Worm (Caenorhabditis elegans) whole organism, early embryonic: ENCODE results near the gene sel-2.

Experiments
- B0310.2 ChIP-seq: sonication (generic microtip); optimal IDR thresholded peaks from 2 replicates; lab custom pipeline; 2016; ENCODE audit warnings: mild to moderate bottlenecking, missing genetic modification characterization, missing compliant biosample characterization
- F13C5.2 ChIP-seq: sonication (generic microtip); optimal IDR thresholded peaks from 2 replicates; lab custom pipeline; 2017; ENCODE audit warnings: mild to moderate bottlenecking, missing genetic modification characterization, inconsistent platforms, missing compliant biosample characterization
- aly-1 ChIP-seq: sonication (generic microtip); optimal IDR thresholded peaks from 2 replicates; lab custom pipeline; 2016; ENCODE audit warnings: missing genetic modification characterization, missing compliant biosample characterization
- ama-1 ChIP-seq: fragments of 150-350 bp; optimal IDR thresholded peaks from 2 replicates; lab custom pipeline; 2014
- ceh-13 ChIP-seq: fragments of 200-800 bp; sonication (Bioruptor generic); optimal IDR thresholded peaks from 2 replicates; lab custom pipeline; 2018; ENCODE audit warnings: mild to moderate bottlenecking, missing genetic modification characterization, missing compliant biosample characterization
- ceh-36 ChIP-seq: sonication (generic microtip); optimal IDR thresholded peaks from 2 replicates; lab custom pipeline; 2016; ENCODE audit warnings: missing genetic modification characterization, inconsistent platforms, missing compliant biosample characterization
- ets-7 ChIP-seq: sonication (generic microtip); optimal IDR thresholded peaks from 2 replicates; lab custom pipeline; 2016; ENCODE audit warnings: missing genotype, missing genetic modification characterization, missing compliant biosample characterization
- flt-1 ChIP-seq: fragments of 200-800 bp; sonication (Bioruptor generic); IDR thresholded peaks from 2 replicates; pipeline ENCODE4 v1.3.6; 2022; ENCODE audit warnings: missing genetic modification characterization, missing compliant biosample characterization
- hmbx-1 ChIP-seq: sonication (generic microtip); optimal IDR thresholded peaks from 2 replicates; lab custom pipeline; 2016; ENCODE audit warnings: mild to moderate bottlenecking, missing genetic modification characterization, missing compliant biosample characterization
- hmg-4 ChIP-seq: fragments of 200-800 bp; sonication (Bioruptor generic); optimal IDR thresholded peaks from 2 replicates; lab custom pipeline; 2018; ENCODE audit warnings: mild to moderate bottlenecking, missing genetic modification characterization, missing compliant biosample characterization
- hnd-1 ChIP-seq: sonication (generic microtip); optimal IDR thresholded peaks from 2 replicates; lab custom pipeline; 2016; ENCODE audit warnings: missing genetic modification characterization, missing compliant biosample characterization
- pes-1 ChIP-seq: fragments of 200-800 bp; sonication (Bioruptor generic); IDR thresholded peaks from 2 replicates; pipeline ENCODE4 v1.3.6; 2022; ENCODE audit warnings: missing genetic modification reagents, missing genetic modification characterization, missing compliant biosample characterization
- scrt-1 ChIP-seq: fragments of 200-800 bp; sonication (Bioruptor generic); IDR thresholded peaks from 2 replicates; pipeline ENCODE4 v1.3.6; 2022; ENCODE audit warnings: missing genetic modification characterization, missing compliant biosample characterization
- sea-1 ChIP-seq: fragments of 200-800 bp; sonication (Bioruptor generic); conservative IDR thresholded peaks from 2 replicates; pipeline ENCODE4 v1.3.6; 2022; ENCODE audit warnings: missing genetic modification characterization, missing compliant biosample characterization
- tbx-11 ChIP-seq: fragments of 200-800 bp; sonication (Bioruptor generic); IDR thresholded peaks from 2 replicates; pipeline ENCODE4 v1.3.6; 2022; ENCODE audit warnings: missing genetic modification characterization, missing compliant biosample characterization
- tbx-37 ChIP-seq: fragments of 200-800 bp; sonication (Bioruptor generic); conservative IDR thresholded peaks from 2 replicates; pipeline ENCODE4 v1.3.6; 2022; ENCODE audit warnings: missing genetic modification reagents, missing genetic modification characterization, missing compliant biosample characterization
- tra-4 ChIP-seq: sonication (generic microtip); optimal IDR thresholded peaks from 2 replicates; lab custom pipeline; 2017; ENCODE audit warnings: missing genetic modification characterization, missing compliant biosample characterization

The sel-2 gene

ce11 chrIII:4600139-4600762 lies 11.9 kb downstream of the sel-2 start, which contains the start of gene mab-21:
mab-21 (plus strand) TSS chrIII:4600753.
- TF ChIP-seq pes-1 (GFP tag; lab: Robert Waterston, UW) (no peak), ama-1 (no peak), hmg-4 (GFP tag; lab: Kevin White, UChicago) (no peak), sea-1 (no peak), hnd-1 (no peak), F13C5.2 (no peak), flt-1 (no peak), ceh-36 (no peak), tra-4 (tag; lab: Kevin White, UChicago) (no peak), ets-7 (no peak), B0310.2 (no peak), ceh-13 (GFP tag; lab: Kevin White, UChicago) (no peak), scrt-1 (GFP tag; lab: Robert Waterston, UW) (no peak), hmbx-1 (no peak), tbx-37 (no peak), aly-1 (no peak), tbx-11 (no peak)

DNA sequence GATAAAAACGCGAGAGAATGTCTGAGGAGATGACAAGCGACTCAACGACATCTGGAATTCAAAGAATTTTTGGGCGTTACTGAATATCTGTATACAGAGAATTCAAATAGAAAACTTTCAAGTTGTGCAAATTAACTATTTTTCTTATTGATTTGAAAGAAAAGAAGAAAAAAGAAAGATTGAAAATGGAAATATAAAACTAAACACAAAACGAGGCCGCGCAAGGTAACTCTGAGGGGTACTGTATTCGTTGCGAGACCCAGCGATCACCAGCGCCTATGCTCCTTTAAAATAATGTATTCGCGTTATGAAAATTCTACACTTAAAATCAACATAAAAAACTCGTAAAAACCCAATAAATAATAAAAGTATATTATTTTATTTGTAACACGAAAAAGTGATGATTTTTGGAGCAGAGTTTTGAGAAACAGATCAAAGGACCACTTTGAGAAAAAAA lies 16.4 kb downstream of the sel-2 start, which contains the start of gene asb-1:
Gene asb-1 (minus strand): TSS at position 51 of the 457 bp plus-strand sequence.
- no peak for TF ChIP-seq aly-1
- no peak for TF ChIP-seq flt-1

ce11 chrIII:4594762-4595523 lies 17.2 kb downstream of the sel-2 start:
- TF ChIP-seq hmg-4 (GFP tag; lab: Kevin White, UChicago) = no peak
- no peak for TF ChIP-seq B0310.2

DNA sequence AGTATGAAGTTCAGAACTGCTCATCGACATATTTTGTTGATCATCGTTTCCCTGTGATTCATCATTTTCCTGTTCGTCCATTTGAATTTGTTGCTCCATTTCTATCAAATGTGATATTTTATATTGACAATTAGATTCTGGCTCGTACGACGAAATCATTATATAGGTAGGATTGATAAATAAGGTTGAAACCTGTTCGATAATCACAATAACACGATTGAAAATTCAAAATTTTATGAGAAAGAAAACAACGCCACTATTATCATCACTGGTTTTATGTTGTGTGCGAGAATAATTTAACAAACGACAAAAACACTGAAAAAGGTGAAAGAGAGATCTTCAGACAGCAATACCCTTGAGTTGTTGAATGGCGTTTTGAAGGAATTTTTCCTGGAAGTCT lies 17.9 kb downstream of the sel-2 start, which contains the start of gene apc-11:
Gene apc-11 (minus strand): TSS at position 101 of the 400 bp plus-strand sequence.
- TF ChIP-seq hmbx-1 (no peak), pes-1 (GFP tag; lab: Robert Waterston, UW) (no peak), B0310.2 (no peak), tbx-11 (no peak), sea-1 (no peak), ceh-36 (no peak), scrt-1 (GFP tag; lab: Robert Waterston, UW) (no peak), ceh-13 (GFP tag; lab: Kevin White, UChicago) (no peak), F13C5.2 (no peak), tbx-37 (no peak), ets-7 (no peak), flt-1 (no peak), tra-4 (tag; lab: Kevin White, UChicago) (no peak), hmg-4 (GFP tag; lab: Kevin White, UChicago) (no peak), aly-1 (no peak), ama-1 (no peak), hnd-1 (no peak)

DNA sequence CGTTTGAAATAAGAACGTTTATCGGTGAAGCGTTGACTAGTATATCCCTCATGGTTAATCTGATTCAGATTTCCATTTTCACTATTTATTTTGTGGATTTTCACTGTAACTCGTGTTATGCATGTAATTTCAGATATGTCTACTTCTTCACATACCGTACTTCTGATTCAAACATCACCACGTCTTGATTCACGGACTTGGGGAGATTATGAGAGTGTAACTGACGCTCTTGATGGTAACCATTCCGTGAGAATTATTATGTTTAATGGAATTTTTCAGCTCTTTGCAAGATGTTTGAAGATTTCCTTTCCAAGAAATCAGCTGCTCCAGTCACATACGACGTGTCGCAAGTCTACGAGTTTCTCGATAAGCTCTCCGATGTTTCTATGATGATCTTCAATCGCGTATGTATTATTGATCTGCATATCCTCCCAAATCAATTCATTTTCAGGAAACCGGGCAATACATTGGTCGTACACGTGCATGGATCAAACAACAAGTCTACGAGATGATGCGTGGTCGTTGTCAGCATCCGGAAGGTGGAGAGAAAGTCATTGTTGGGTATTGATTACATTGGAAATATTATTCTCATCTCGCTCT lies 19.0 kb downstream of the sel-2 start, which contains the start of gene erh-2:
Gene erh-2 (plus strand): TSS at position 134 of the 600 bp plus-strand sequence.
- TF ChIP-seq ama-1 (peak; percentile 67), hmbx-1 (no peak)

- TF ChIP-seq ceh-13 (GFP tag; lab: Kevin White, UChicago) = no peak
- TF ChIP-seq F13C5.2 = peak; percentile 40
- TF ChIP-seq scrt-1 (GFP tag; lab: Robert Waterston, UW) = 0 out of 2 replicates have a peak, but pooled peaks have one; percentile 60
- no peak for TF ChIP-seq ceh-36
- TF ChIP-seq flt-1 = peak; percentile 43; the same call in 1 of the 2 replicates
- peak; percentile 26 for TF ChIP-seq hmg-4 (GFP tag; lab: Kevin White, UChicago)
Measured at ce11 chrIII:4587177-4587576, 25.0 kb downstream of the sel-2 start, which contains the start of the genes F35G12.7 and smc-4. F35G12.7 (minus strand) TSS chrIII:4587330. smc-4 (plus strand) TSS chrIII:4587501.

DNA sequence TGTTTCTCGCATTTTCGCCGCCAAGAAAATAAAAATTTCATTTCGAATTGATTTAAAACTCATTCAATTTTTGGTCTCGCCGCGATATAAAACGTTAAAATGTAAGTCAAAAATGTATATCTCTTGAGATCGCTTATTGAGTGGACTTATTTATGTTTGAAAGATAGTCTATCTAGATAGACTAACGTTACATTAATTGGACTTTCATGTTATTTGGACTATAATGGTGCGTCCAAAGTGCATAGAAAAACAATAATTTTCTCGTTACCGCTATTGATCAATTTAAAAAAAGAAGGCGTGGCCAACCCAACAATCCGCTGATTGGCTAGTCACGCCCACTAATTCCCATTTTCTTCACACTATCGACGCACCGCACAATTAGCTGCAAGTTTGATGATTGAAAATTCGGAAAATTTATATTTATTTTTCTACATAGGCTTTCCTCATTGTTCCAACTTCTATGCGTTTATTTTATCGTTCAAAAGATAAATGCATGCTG lies 28.1 kb downstream of the sel-2 start, which contains the start of gene F35G12.5:
Gene F35G12.5 (plus strand): TSS at position 51 of the 499 bp plus-strand sequence.
- TF ChIP-seq ceh-13 (GFP tag; lab: Kevin White, UChicago) (no peak), hnd-1 (no peak), sea-1 (no peak), tra-4 (tag; lab: Kevin White, UChicago) (no peak), aly-1 (no peak), B0310.2 (no peak), scrt-1 (GFP tag; lab: Robert Waterston, UW) (no peak), ama-1 (no peak), ets-7 (no peak), tbx-11 (no peak), flt-1 (no peak), ceh-36 (no peak), tbx-37 (no peak), hmbx-1 (no peak), pes-1 (GFP tag; lab: Robert Waterston, UW) (no peak), hmg-4 (GFP tag; lab: Kevin White, UChicago) (no peak)

- TF ChIP-seq ceh-36 = no peak
- no peak for TF ChIP-seq scrt-1 (GFP tag; lab: Robert Waterston, UW)
- TF ChIP-seq B0310.2 = no peak
- no peak for TF ChIP-seq tbx-37
- TF ChIP-seq tra-4 (tag; lab: Kevin White, UChicago) = no peak
- no peak for TF ChIP-seq ets-7
- no peak for TF ChIP-seq F13C5.2
- no peak for TF ChIP-seq ceh-13 (GFP tag; lab: Kevin White, UChicago)
- no peak for TF ChIP-seq hnd-1
- no peak for TF ChIP-seq pes-1 (GFP tag; lab: Robert Waterston, UW)
- TF ChIP-seq flt-1 = no peak
- TF ChIP-seq sea-1 = no peak
- TF ChIP-seq ama-1 = no peak
- TF ChIP-seq tbx-11 = no peak
- TF ChIP-seq aly-1 = no peak
- TF ChIP-seq hmg-4 (GFP tag; lab: Kevin White, UChicago) = no peak
- no peak for TF ChIP-seq hmbx-1
Measured at ce11 chrIII:4581495-4581894, 30.7 kb downstream of the sel-2 start, which contains the start of gene F35G12.12. F35G12.12 (plus strand) TSS chrIII:4581795.
